Worm (Caenorhabditis elegans) whole organism, early embryonic: Measurements from ENCODE around the gene frpr-2.

ENCODE experiments used
- B0310.2 ChIP-seq: sonication (generic microtip); optimal IDR thresholded peaks from 2 replicates; lab custom pipeline; 2016; ENCODE audit warnings: mild to moderate bottlenecking, missing genetic modification characterization, missing compliant biosample characterization
- F13C5.2 ChIP-seq: sonication (generic microtip); optimal IDR thresholded peaks from 2 replicates; lab custom pipeline; 2017; ENCODE audit warnings: mild to moderate bottlenecking, missing genetic modification characterization, inconsistent platforms, missing compliant biosample characterization
- aly-1 ChIP-seq: sonication (generic microtip); optimal IDR thresholded peaks from 2 replicates; lab custom pipeline; 2016; ENCODE audit warnings: missing genetic modification characterization, missing compliant biosample characterization
- ama-1 ChIP-seq: fragments of 150-350 bp; optimal IDR thresholded peaks from 2 replicates; lab custom pipeline; 2014
- ceh-13 ChIP-seq: fragments of 200-800 bp; sonication (Bioruptor generic); optimal IDR thresholded peaks from 2 replicates; lab custom pipeline; 2018; ENCODE audit warnings: mild to moderate bottlenecking, missing genetic modification characterization, missing compliant biosample characterization
- ceh-36 ChIP-seq: sonication (generic microtip); optimal IDR thresholded peaks from 2 replicates; lab custom pipeline; 2016; ENCODE audit warnings: missing genetic modification characterization, inconsistent platforms, missing compliant biosample characterization
- ets-7 ChIP-seq: sonication (generic microtip); optimal IDR thresholded peaks from 2 replicates; lab custom pipeline; 2016; ENCODE audit warnings: missing genotype, missing genetic modification characterization, missing compliant biosample characterization
- flt-1 ChIP-seq: fragments of 200-800 bp; sonication (Bioruptor generic); IDR thresholded peaks from 2 replicates; pipeline ENCODE4 v1.3.6; 2022; ENCODE audit warnings: missing genetic modification characterization, missing compliant biosample characterization
- hmbx-1 ChIP-seq: sonication (generic microtip); optimal IDR thresholded peaks from 2 replicates; lab custom pipeline; 2016; ENCODE audit warnings: mild to moderate bottlenecking, missing genetic modification characterization, missing compliant biosample characterization
- hmg-4 ChIP-seq: fragments of 200-800 bp; sonication (Bioruptor generic); optimal IDR thresholded peaks from 2 replicates; lab custom pipeline; 2018; ENCODE audit warnings: mild to moderate bottlenecking, missing genetic modification characterization, missing compliant biosample characterization
- hnd-1 ChIP-seq: sonication (generic microtip); optimal IDR thresholded peaks from 2 replicates; lab custom pipeline; 2016; ENCODE audit warnings: missing genetic modification characterization, missing compliant biosample characterization
- pes-1 ChIP-seq: fragments of 200-800 bp; sonication (Bioruptor generic); IDR thresholded peaks from 2 replicates; pipeline ENCODE4 v1.3.6; 2022; ENCODE audit warnings: missing genetic modification reagents, missing genetic modification characterization, missing compliant biosample characterization
- sea-1 ChIP-seq: fragments of 200-800 bp; sonication (Bioruptor generic); conservative IDR thresholded peaks from 2 replicates; pipeline ENCODE4 v1.3.6; 2022; ENCODE audit warnings: missing genetic modification characterization, missing compliant biosample characterization
- tbx-11 ChIP-seq: fragments of 200-800 bp; sonication (Bioruptor generic); IDR thresholded peaks from 2 replicates; pipeline ENCODE4 v1.3.6; 2022; ENCODE audit warnings: missing genetic modification characterization, missing compliant biosample characterization
- tbx-37 ChIP-seq: fragments of 200-800 bp; sonication (Bioruptor generic); conservative IDR thresholded peaks from 2 replicates; pipeline ENCODE4 v1.3.6; 2022; ENCODE audit warnings: missing genetic modification reagents, missing genetic modification characterization, missing compliant biosample characterization
- tra-4 ChIP-seq: sonication (generic microtip); optimal IDR thresholded peaks from 2 replicates; lab custom pipeline; 2017; ENCODE audit warnings: missing genetic modification characterization, missing compliant biosample characterization

frpr-2 gene

DNA sequence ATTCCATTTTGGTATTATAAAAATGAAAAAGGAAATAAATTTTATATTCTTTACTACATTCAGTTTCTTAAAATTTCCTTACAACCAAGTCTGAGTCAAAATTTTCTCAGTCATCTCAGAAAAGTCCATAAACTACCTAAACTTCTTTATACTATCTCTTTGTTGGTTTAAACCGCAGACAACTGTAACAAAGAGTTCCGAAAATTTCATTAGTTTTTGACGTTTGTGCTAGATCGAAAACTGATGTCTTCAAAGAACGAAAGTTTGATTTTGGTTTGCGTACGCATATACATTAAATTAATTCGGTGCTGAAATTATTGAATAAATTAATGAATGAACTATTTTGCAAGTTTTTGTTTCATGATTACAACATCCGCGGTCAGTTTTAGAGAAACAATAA is 6.4 kb upstream of the frpr-2 start:
- TF ChIP-seq ama-1 = no peak
- no peak for TF ChIP-seq tbx-37 (GFP tag; lab: Robert Waterston, UW)
- TF ChIP-seq tra-4 (tag; lab: Kevin White, UChicago) = no peak
- no peak for TF ChIP-seq hmbx-1 (tag; lab: Kevin White, UChicago)
- no peak for TF ChIP-seq ceh-13 (GFP tag; lab: Kevin White, UChicago)
- TF ChIP-seq sea-1 (GFP tag; lab: Robert Waterston, UW) = no peak
- no peak for TF ChIP-seq hmg-4
- TF ChIP-seq ceh-36 (tag; lab: Kevin White, UChicago) = no peak
- no peak for TF ChIP-seq tbx-11 (GFP tag; lab: Robert Waterston, UW)
- no peak for TF ChIP-seq aly-1 (tag; lab: Kevin White, UChicago)
- TF ChIP-seq ets-7 (tag; lab: Kevin White, UChicago) = no peak

DNA sequence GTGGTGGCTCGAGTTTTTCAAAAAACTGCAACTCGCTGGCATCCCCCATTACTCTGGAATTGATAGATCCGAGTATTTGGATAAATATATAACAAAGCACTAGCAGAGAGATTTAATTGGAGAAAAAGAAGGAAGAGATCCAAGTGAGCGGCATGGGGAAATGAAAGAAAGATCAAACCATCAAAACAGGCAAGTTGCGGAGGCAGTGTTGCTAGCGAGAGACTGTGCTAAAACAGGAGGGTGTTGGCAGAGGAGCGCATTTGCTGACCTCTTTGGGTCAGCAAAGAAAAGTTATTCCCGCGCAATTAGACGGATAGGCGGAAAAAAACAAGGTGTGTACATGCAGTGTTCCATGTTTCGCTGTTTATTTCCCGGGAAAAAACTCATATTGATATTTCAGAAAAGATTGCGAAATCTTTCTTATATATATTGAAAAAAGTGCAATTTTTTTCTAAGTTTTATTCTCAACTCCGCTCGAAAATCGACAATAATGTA is 10.4 kb downstream of the frpr-2 start, which contains the start of gene ppk-3:
Gene ppk-3, minus strand, starts transcription at position 51 of the 495 bp plus-strand sequence.
- no peak for TF ChIP-seq tbx-37 (GFP tag; lab: Robert Waterston, UW)
- peak; percentile 32 for TF ChIP-seq F13C5.2 (tag; lab: Kevin White, UChicago)

DNA sequence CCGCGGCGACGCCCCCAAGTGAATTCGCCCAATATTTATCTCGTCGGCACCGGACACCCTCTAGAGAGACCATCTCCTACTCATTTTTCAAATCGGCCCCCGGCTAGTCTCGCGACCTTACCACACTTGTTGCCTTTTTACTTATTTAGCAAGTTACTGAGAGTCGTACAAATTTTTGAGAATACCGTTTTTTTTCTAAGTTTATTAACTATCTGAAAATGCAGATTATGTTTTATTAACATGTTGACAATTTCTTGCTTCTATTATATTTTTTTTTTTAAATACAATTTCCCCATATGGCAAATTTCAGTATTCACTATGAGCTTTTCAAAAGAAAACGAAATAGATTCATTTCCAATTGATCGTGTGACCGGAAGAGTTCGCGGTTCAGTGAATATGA is 11.5 kb downstream of the frpr-2 start, which contains the start of the genes F11C1.4 and F11C1.10:
Gene F11C1.4, plus strand, starts transcription at position 301 of the 400 bp plus-strand sequence.
Gene F11C1.10, plus strand, starts transcription at position 309 of the 400 bp plus-strand sequence.
- no peak for TF ChIP-seq tra-4 (tag; lab: Kevin White, UChicago)
- TF ChIP-seq flt-1 (GFP tag; lab: Robert Waterston, UW) = no peak
- TF ChIP-seq ceh-13 (GFP tag; lab: Kevin White, UChicago) = no peak
- no peak for TF ChIP-seq B0310.2
- TF ChIP-seq hmbx-1 (tag; lab: Kevin White, UChicago) = no peak
- TF ChIP-seq tbx-37 (GFP tag; lab: Robert Waterston, UW) = no peak
- TF ChIP-seq tbx-11 (GFP tag; lab: Robert Waterston, UW) = no peak
- TF ChIP-seq ets-7 (tag; lab: Kevin White, UChicago) = no peak
- TF ChIP-seq pes-1 = no peak
- TF ChIP-seq hnd-1 (tag; lab: Kevin White, UChicago) = no peak
- no peak for TF ChIP-seq aly-1 (tag; lab: Kevin White, UChicago)
- no peak for TF ChIP-seq F13C5.2 (tag; lab: Kevin White, UChicago)
- TF ChIP-seq hmg-4 = no peak

DNA sequence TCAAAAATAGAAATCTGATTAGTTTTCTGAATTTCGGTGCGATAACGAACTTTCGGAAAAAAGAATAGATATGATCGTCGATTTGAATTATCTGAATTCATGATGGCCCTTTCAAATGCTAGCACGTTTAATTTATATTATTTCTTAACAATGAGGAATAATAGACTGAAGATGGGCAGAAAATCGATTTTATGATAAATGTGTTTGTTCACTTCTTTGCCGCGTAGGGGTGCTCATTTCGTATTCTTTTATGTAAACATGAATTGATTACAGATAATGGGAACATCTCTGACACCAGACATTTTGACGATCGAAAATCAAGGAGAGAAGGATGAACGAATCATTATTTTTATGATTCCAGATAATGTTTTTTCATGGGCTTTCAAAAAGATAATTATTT is 12.2 kb downstream of the frpr-2 start, which contains the start of gene F11C1.9:
Gene F11C1.9, minus strand, starts transcription at position 101 of the 400 bp plus-strand sequence.
- TF ChIP-seq tbx-11 (GFP tag; lab: Robert Waterston, UW) (no peak), flt-1 (GFP tag; lab: Robert Waterston, UW) (no peak), ceh-36 (tag; lab: Kevin White, UChicago) (no peak), tra-4 (tag; lab: Kevin White, UChicago) (no peak), ets-7 (tag; lab: Kevin White, UChicago) (no peak), ama-1 (no peak), ceh-13 (GFP tag; lab: Kevin White, UChicago) (no peak), hmg-4 (no peak), pes-1 (no peak), hnd-1 (tag; lab: Kevin White, UChicago) (no peak), tbx-37 (GFP tag; lab: Robert Waterston, UW) (no peak), hmbx-1 (tag; lab: Kevin White, UChicago) (no peak), aly-1 (tag; lab: Kevin White, UChicago) (no peak)

DNA sequence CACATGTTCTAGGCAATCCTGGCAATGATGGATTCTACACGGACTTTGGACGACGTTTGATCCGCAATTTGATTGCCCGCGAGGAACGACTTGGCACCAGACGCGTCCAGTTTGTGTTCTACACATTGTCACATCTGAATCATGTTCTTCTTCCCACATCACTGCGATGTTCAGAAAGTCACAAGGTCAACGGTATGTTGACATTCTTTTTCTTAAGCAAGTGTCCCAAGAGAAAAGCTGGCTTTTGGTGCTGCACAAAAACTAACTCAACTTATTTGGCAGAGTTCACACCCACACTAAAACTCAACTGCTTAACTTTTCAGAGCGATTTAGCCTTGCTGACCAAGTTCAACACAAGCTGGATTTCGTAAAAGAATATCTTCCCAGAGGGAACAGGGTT is 13.3 kb downstream of the frpr-2 start:
- TF ChIP-seq hnd-1 (tag; lab: Kevin White, UChicago) (no peak), sea-1 (GFP tag; lab: Robert Waterston, UW) (no peak)

DNA sequence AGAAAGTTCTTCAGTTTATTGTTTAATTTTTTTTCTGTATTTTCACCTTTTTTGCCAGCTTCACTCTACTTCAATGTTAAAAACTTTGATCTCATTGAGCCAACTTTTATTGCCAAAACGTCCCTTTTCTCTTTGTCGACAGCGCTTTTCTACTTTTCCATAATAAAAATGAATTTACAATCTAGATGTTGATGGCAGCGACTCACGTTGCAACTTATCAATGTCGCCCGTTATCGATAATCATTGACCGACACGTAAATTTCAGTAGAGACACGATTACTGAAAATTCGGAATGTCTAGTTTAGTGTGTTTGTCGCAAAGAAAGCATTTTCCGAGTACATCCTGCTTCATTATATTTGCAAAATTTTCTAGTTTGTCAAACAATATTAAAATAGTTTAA is 14.5 kb downstream of the frpr-2 start:
- TF ChIP-seq flt-1 (GFP tag; lab: Robert Waterston, UW) (no peak), tbx-11 (GFP tag; lab: Robert Waterston, UW) (no peak)

DNA sequence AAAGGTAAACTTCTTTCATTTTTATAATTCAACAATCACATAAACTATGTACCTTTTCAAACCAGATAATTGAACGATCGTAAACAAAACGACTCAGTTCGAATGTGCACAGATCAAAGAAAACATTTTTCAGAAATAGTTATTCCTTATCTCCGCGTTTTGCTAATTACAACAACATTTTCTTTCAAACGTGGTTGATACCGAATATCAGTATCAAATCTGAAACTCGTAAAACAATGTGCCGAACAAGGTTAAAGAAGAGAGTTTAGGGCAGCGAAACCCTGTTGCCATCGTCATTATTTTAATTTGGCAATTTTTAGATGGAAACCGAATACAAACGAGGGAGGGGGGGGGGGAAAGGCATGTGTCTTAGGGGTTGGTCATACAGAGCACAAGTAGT is 16.1 kb downstream of the frpr-2 start, which contains the start of gene scav-4:
Gene scav-4, plus strand, starts transcription at position 383 of the 400 bp plus-strand sequence.
- TF ChIP-seq B0310.2 = no peak
- TF ChIP-seq tbx-37 (GFP tag; lab: Robert Waterston, UW) = no peak
- no peak for TF ChIP-seq F13C5.2 (tag; lab: Kevin White, UChicago)
- no peak for TF ChIP-seq ets-7 (tag; lab: Kevin White, UChicago)
- TF ChIP-seq tbx-11 (GFP tag; lab: Robert Waterston, UW) = no peak
- TF ChIP-seq ceh-36 (tag; lab: Kevin White, UChicago) = no peak
- TF ChIP-seq flt-1 (GFP tag; lab: Robert Waterston, UW) = no peak
- TF ChIP-seq pes-1 = no peak
- TF ChIP-seq aly-1 (tag; lab: Kevin White, UChicago) = no peak
- no peak for TF ChIP-seq tra-4 (tag; lab: Kevin White, UChicago)
- TF ChIP-seq hmg-4 = no peak
- no peak for TF ChIP-seq hnd-1 (tag; lab: Kevin White, UChicago)

DNA sequence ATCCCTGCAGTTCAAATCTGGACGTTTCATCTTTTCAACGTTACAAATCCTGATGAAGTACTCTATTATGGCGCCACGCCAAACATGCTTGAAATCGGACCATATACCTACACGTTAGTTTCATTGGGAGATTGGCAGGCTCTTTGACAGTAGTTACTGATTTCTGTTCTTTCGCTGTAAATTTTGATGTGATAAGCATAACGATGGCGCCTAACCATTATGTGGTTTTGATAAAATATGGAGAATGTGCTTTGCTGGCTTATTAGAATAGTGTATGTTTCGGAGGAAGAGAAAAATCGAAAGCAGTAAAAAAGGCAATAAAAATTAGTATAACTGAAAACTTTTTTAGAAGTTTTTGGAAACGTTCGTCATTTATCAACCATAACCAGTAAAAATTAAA is 17.5 kb downstream of the frpr-2 start:
- TF ChIP-seq ceh-36 (tag; lab: Kevin White, UChicago) (no peak), ets-7 (tag; lab: Kevin White, UChicago) (no peak), hmbx-1 (tag; lab: Kevin White, UChicago) (no peak), F13C5.2 (tag; lab: Kevin White, UChicago) (no peak)
